Worm (Caenorhabditis elegans) whole organism, L1 larva: ENCODE measurements around the gene F41G3.6.
A peak's percentile ranks its signal among the peaks of the same experiment; 100 is the strongest.

Experiments
- C16A3.4 ChIP-seq: fragments of 150-350 bp; optimal IDR thresholded peaks from 2 replicates; lab custom pipeline; 2014; ENCODE audit warnings: missing biosample characterization, missing genetic modification characterization
- C34B4.2 ChIP-seq: sonication (generic microtip); optimal IDR thresholded peaks from 2 replicates; lab custom pipeline; 2017; ENCODE audit warnings: mild to moderate bottlenecking, missing genetic modification characterization, missing compliant biosample characterization
- F16B12.6 ChIP-seq: fragments of 150-350 bp; optimal IDR thresholded peaks from 2 replicates; lab custom pipeline; 2014; ENCODE audit warnings: missing biosample characterization, missing genetic modification characterization
- Y116A8C.19 ChIP-seq: sonication (generic microtip); optimal IDR thresholded peaks from 2 replicates; lab custom pipeline; 2016; ENCODE audit warnings: missing compliant biosample characterization, missing genetic modification characterization, borderline replicate concordance
- alr-1 ChIP-seq: fragments of 200-800 bp; sonication (Bioruptor generic); optimal IDR thresholded peaks from 2 replicates; lab custom pipeline; 2018; ENCODE audit warnings: borderline replicate concordance, mild to moderate bottlenecking, missing genetic modification characterization, missing compliant biosample characterization
- ama-1 ChIP-seq: fragments of 150-350 bp; optimal IDR thresholded peaks from 2 replicates; lab custom pipeline; 2014
- blmp-1 ChIP-seq: fragments of 150-350 bp; optimal IDR thresholded peaks from 2 replicates; lab custom pipeline; 2014; ENCODE audit warnings: missing biosample characterization, missing genetic modification characterization
- ceh-8 ChIP-seq: fragments of 200-800 bp; sonication (Bioruptor generic); optimal IDR thresholded peaks from 2 replicates; lab custom pipeline; 2018; ENCODE audit warnings: mild to moderate bottlenecking, missing genetic modification characterization, moderate library complexity, missing compliant biosample characterization
- ceh-82 ChIP-seq, 3 experiments: fragments of 150-350 bp in 1 of 3; sonication (generic microtip) in 2 of 3; optimal IDR thresholded peaks; 2 replicates each; lab custom pipeline; 2014 to 2017; ENCODE audit warnings: missing biosample characterization in 3 of 3, missing genetic modification characterization in 3 of 3
- dsc-1 ChIP-seq: sonication (generic microtip); optimal IDR thresholded peaks from 2 replicates; lab custom pipeline; 2016; ENCODE audit warnings: mild to moderate bottlenecking, missing genetic modification characterization, missing compliant biosample characterization
- efl-3 ChIP-seq: fragments of 200-800 bp; sonication (Bioruptor generic); optimal IDR thresholded peaks from 2 replicates; lab custom pipeline; 2018; ENCODE audit warnings: mild to moderate bottlenecking, missing genetic modification characterization, missing compliant biosample characterization
- egl-27 ChIP-seq, 2 experiments: fragments of 150-350 bp in 1 of 2; sonication (generic microtip); optimal IDR thresholded peaks; 3 replicates each; lab custom pipeline; 2017 to 2018; ENCODE audit warnings: missing biosample characterization in 2 of 2, missing genetic modification characterization in 2 of 2, missing genetic modification reagents in 2 of 2
- fkh-10 ChIP-seq: sonication (generic microtip); optimal IDR thresholded peaks from 2 replicates; lab custom pipeline; 2017; ENCODE audit warnings: missing biosample characterization, missing genetic modification reagents, missing genetic modification characterization
- fkh-4 ChIP-seq: sonication (generic microtip); optimal IDR thresholded peaks from 2 replicates; lab custom pipeline; 2016; ENCODE audit warnings: missing compliant biosample characterization, missing genetic modification characterization, borderline replicate concordance
- grh-1 ChIP-seq: fragments of 200-800 bp; sonication (Bioruptor generic); IDR thresholded peaks from 2 replicates; pipeline ENCODE4 v1.3.6; 2022; ENCODE audit warnings: missing genetic modification reagents, missing genetic modification characterization, missing compliant biosample characterization
- hlh-17 ChIP-seq: fragments of 200-800 bp; sonication (Bioruptor generic); optimal IDR thresholded peaks from 2 replicates; lab custom pipeline; 2018; ENCODE audit warnings: missing genetic modification characterization, mild to moderate bottlenecking, missing compliant biosample characterization, moderate library complexity, borderline replicate concordance
- hlh-4 ChIP-seq: sonication (generic microtip); optimal IDR thresholded peaks from 2 replicates; lab custom pipeline; 2016; ENCODE audit warnings: mild to moderate bottlenecking, missing genetic modification characterization, missing compliant biosample characterization
- hpl-2 ChIP-seq: fragments of 150-350 bp; optimal IDR thresholded peaks from 2 replicates; lab custom pipeline; 2014; ENCODE audit warnings: missing biosample characterization, missing genetic modification reagents, missing genetic modification characterization
- isw-1 ChIP-seq: fragments of 200-800 bp; sonication (Bioruptor generic); IDR thresholded peaks from 2 replicates; pipeline ENCODE4 v1.3.6; 2022; ENCODE audit warnings: missing genetic modification characterization, missing compliant biosample characterization
- jun-1 ChIP-seq: fragments of 150-350 bp; optimal IDR thresholded peaks from 2 replicates; lab custom pipeline; 2014; ENCODE audit warnings: missing biosample characterization, missing genetic modification reagents, missing genetic modification characterization
- lin-14 ChIP-seq: fragments of 200-800 bp; sonication (Bioruptor generic); optimal IDR thresholded peaks from 2 replicates; lab custom pipeline; 2018; ENCODE audit warnings: mild to moderate bottlenecking, missing genetic modification characterization, moderate library complexity, missing compliant biosample characterization
- lin-15B ChIP-seq: fragments of 150-350 bp; sonication (generic microtip); optimal IDR thresholded peaks from 3 replicates; lab custom pipeline; 2014; ENCODE audit warnings: missing biosample characterization, missing genetic modification characterization
- lin-35 ChIP-seq, 2 experiments: fragments of 150-350 bp; optimal IDR thresholded peaks; 2 replicates each; lab custom pipeline; 2014; ENCODE audit warnings: missing biosample characterization in 2 of 2, missing genetic modification characterization in 2 of 2, missing genetic modification reagents in 2 of 2
- lin-39 ChIP-seq: fragments of 150-350 bp; optimal IDR thresholded peaks from 2 replicates; lab custom pipeline; 2014; ENCODE audit warnings: missing biosample characterization, missing genetic modification reagents, missing genetic modification characterization
- lsy-2 ChIP-seq, 2 experiments: fragments of 150-350 bp; optimal IDR thresholded peaks; 2 replicates each; lab custom pipeline; 2014; ENCODE audit warnings: missing biosample characterization in 2 of 2, missing genetic modification characterization in 2 of 2
- mab-9 ChIP-seq: fragments of 200-800 bp; sonication (Bioruptor generic); IDR thresholded peaks from 2 replicates; pipeline ENCODE4 v1.3.6; 2022; ENCODE audit warnings: missing genetic modification reagents, missing genetic modification characterization, missing compliant biosample characterization
- mep-1 ChIP-seq: fragments of 150-350 bp; optimal IDR thresholded peaks from 2 replicates; lab custom pipeline; 2014; ENCODE audit warnings: missing biosample characterization, missing genetic modification characterization
- nhr-12 ChIP-seq: sonication (generic microtip); optimal IDR thresholded peaks from 2 replicates; lab custom pipeline; 2017; ENCODE audit warnings: missing biosample characterization, missing genetic modification characterization
- nhr-19 ChIP-seq: fragments of 200-800 bp; sonication (Bioruptor generic); conservative IDR thresholded peaks from 2 replicates; pipeline ENCODE4 v1.3.6; 2022; ENCODE audit warnings: missing genetic modification characterization, missing compliant biosample characterization
- nhr-20 ChIP-seq: sonication (generic microtip); optimal IDR thresholded peaks from 2 replicates; lab custom pipeline; 2016; ENCODE audit warnings: mild to moderate bottlenecking, missing genetic modification characterization, missing compliant biosample characterization
- nhr-47 ChIP-seq: sonication (generic microtip); optimal IDR thresholded peaks from 2 replicates; lab custom pipeline; 2016; ENCODE audit warnings: mild to moderate bottlenecking, missing genetic modification characterization, moderate library complexity, missing compliant biosample characterization
- nhr-76 ChIP-seq: sonication (generic microtip); optimal IDR thresholded peaks from 2 replicates; lab custom pipeline; 2017; ENCODE audit warnings: missing biosample characterization, missing genetic modification characterization
- nhr-84 ChIP-seq: sonication (generic microtip); optimal IDR thresholded peaks from 2 replicates; lab custom pipeline; 2017; ENCODE audit warnings: missing biosample characterization, missing genetic modification characterization
- nhr-85 ChIP-seq: sonication (generic microtip); peaks from one replicate; lab custom pipeline; 2016; ENCODE audit warnings: missing genetic modification characterization, inconsistent platforms, missing compliant biosample characterization
- pag-3 ChIP-seq: sonication (generic microtip); optimal IDR thresholded peaks from 2 replicates; lab custom pipeline; 2017; ENCODE audit warnings: missing genetic modification characterization, mild to moderate bottlenecking, missing compliant biosample characterization, antibody characterized with exemption, borderline replicate concordance; ENCODE audit not compliant: insufficient read depth
- rnt-1 ChIP-seq: sonication (generic microtip); optimal IDR thresholded peaks from 2 replicates; lab custom pipeline; 2016; ENCODE audit warnings: mild to moderate bottlenecking, missing genetic modification characterization, moderate library complexity, missing compliant biosample characterization
- skn-1 ChIP-seq: fragments of 150-350 bp; optimal IDR thresholded peaks from 2 replicates; lab custom pipeline; 2014; ENCODE audit warnings: missing biosample characterization, missing genetic modification characterization
- snpc-4 ChIP-seq: fragments of 150-350 bp; optimal IDR thresholded peaks from 2 replicates; lab custom pipeline; 2014; ENCODE audit warnings: missing biosample characterization, missing genetic modification characterization
- snu-23 ChIP-seq: sonication (generic microtip); optimal IDR thresholded peaks from 2 replicates; lab custom pipeline; 2016; ENCODE audit warnings: missing genetic modification characterization, missing compliant biosample characterization
- sox-4 ChIP-seq: sonication (generic microtip); optimal IDR thresholded peaks from 2 replicates; lab custom pipeline; 2016; ENCODE audit warnings: missing genetic modification characterization, missing compliant biosample characterization
- sup-37 ChIP-seq: fragments of 200-800 bp; sonication (Bioruptor generic); optimal IDR thresholded peaks from 2 replicates; lab custom pipeline; 2018; ENCODE audit warnings: mild to moderate bottlenecking, missing genetic modification characterization, missing compliant biosample characterization
- swsn-7 ChIP-seq: sonication (generic microtip); optimal IDR thresholded peaks from 2 replicates; lab custom pipeline; 2016; ENCODE audit warnings: missing genetic modification characterization, missing compliant biosample characterization
- unc-62 ChIP-seq: fragments of 150-350 bp; optimal IDR thresholded peaks from 2 replicates; lab custom pipeline; 2014; ENCODE audit warnings: missing biosample characterization, missing genetic modification reagents, missing genetic modification characterization
- unc-98 ChIP-seq: fragments of 200-800 bp; sonication (Bioruptor generic); IDR thresholded peaks from 2 replicates; pipeline ENCODE4 v1.3.6; 2022; ENCODE audit warnings: missing genetic modification characterization, missing compliant biosample characterization
- xbp-1 ChIP-seq: sonication (generic microtip); optimal IDR thresholded peaks from 2 replicates; lab custom pipeline; 2016; ENCODE audit warnings: missing genetic modification characterization, missing compliant biosample characterization
- zag-1 ChIP-seq: fragments of 150-350 bp; optimal IDR thresholded peaks from 2 replicates; lab custom pipeline; 2014; ENCODE audit warnings: missing biosample characterization, missing genetic modification characterization
- zip-4 ChIP-seq: fragments of 200-800 bp; sonication (Bioruptor generic); optimal IDR thresholded peaks from 2 replicates; lab custom pipeline; 2018; ENCODE audit warnings: mild to moderate bottlenecking, missing genetic modification characterization, moderate library complexity, missing compliant biosample characterization
- ztf-4 ChIP-seq: fragments of 150-350 bp; optimal IDR thresholded peaks from 2 replicates; lab custom pipeline; 2014; ENCODE audit warnings: missing biosample characterization, missing genetic modification characterization

Gene F41G3.6

DNA sequence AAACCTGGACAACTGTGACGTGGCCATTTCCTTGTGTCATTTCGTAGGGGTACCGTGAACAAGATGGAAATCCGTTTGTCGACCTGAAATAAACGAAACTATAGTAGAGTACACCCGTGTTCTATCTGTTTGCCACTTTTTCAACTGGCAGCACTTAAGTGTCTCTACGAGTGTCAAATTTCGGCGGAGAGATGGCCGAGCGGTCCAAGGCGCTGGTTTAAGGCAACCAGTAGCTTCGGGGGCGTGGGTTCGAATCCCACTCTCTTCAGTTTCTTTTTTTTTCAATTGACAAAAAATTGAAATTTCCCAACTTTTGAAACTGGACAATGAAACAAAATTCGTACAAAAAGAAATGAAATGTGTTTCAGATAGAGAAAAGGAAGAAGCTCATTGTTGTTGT lies 21.1 kb upstream of the F41G3.6 start (continued):
- TF ChIP-seq nhr-76 (tag; lab: Kevin White, UChicago): no peak
- TF ChIP-seq snu-23: peak; percentile 62
- no peak for TF ChIP-seq unc-62 (GFP tag; lab: Kevin White, UChicago)
- no peak for TF ChIP-seq hpl-2 (GFP tag; lab: Kevin White, UChicago)
- TF ChIP-seq lin-39 (tag; lab: Kevin White, UChicago): no peak
- TF ChIP-seq pag-3: no peak
- TF ChIP-seq C34B4.2 (tag; lab: Kevin White, UChicago): no peak
- TF ChIP-seq zag-1: no peak
- peak; percentile 55 for TF ChIP-seq dsc-1
- TF ChIP-seq egl-27 (tag; optimal IDR thresholded peaks at IDR 0.05; lab: Kevin White, UChicago): no peak
- TF ChIP-seq zip-4 (GFP tag; lab: Kevin White, UChicago): no peak
- no peak for TF ChIP-seq blmp-1 (tag; lab: Kevin White, UChicago)
- TF ChIP-seq unc-98 (GFP tag; lab: Robert Waterston, UW): no peak
- TF ChIP-seq nhr-47 (tag; lab: Kevin White, UChicago): peak; percentile 52
- TF ChIP-seq ceh-8 (GFP tag; lab: Kevin White, UChicago): no peak
- no peak for TF ChIP-seq fkh-4
- 0 out of 2 replicates have a peak, but pooled peaks have one; percentile 9 for TF ChIP-seq grh-1 (GFP tag; lab: Robert Waterston, UW)
- TF ChIP-seq C16A3.4 (tag; lab: Kevin White, UChicago): no peak
- TF ChIP-seq sup-37 (GFP tag; lab: Kevin White, UChicago): no peak
- TF ChIP-seq ztf-4 (tag; lab: Kevin White, UChicago): no peak
- no peak for TF ChIP-seq ama-1 (lab: Kevin White, UChicago)
- TF ChIP-seq hlh-17 (GFP tag; lab: Kevin White, UChicago): no peak
- TF ChIP-seq F16B12.6 (tag; lab: Kevin White, UChicago): no peak
- no peak for TF ChIP-seq jun-1 (tag; lab: Kevin White, UChicago)
- TF ChIP-seq rnt-1 (tag; lab: Kevin White, UChicago): peak; percentile 48
- TF ChIP-seq snpc-4 (tag; lab: Kevin White, UChicago): no peak
- TF ChIP-seq xbp-1: peak; percentile 26
- TF ChIP-seq lin-15B: no peak
- no peak for TF ChIP-seq mab-9 (GFP tag; lab: Robert Waterston, UW)
- TF ChIP-seq sox-4 (tag; lab: Kevin White, UChicago): no peak
- TF ChIP-seq lin-14 (GFP tag; lab: Kevin White, UChicago): peak; percentile 46
- peak; percentile 7 for TF ChIP-seq skn-1 (tag; lab: Kevin White, UChicago)
- TF ChIP-seq nhr-85 (tag; lab: Kevin White, UChicago): no peak
- no peak for TF ChIP-seq hlh-4 (tag; lab: Kevin White, UChicago)
- no peak for TF ChIP-seq alr-1 (tag; lab: Kevin White, UChicago)
- peak; percentile 64 for TF ChIP-seq nhr-19 (GFP tag; lab: Robert Waterston, UW)
- TF ChIP-seq isw-1 (GFP tag; lab: Robert Waterston, UW): no peak
- TF ChIP-seq mep-1 (tag; lab: Kevin White, UChicago): peak; percentile 1
- TF ChIP-seq Y116A8C.19 (tag; lab: Kevin White, UChicago): no peak
- TF ChIP-seq fkh-10 (GFP tag; lab: Kevin White, UChicago): no peak
- TF ChIP-seq nhr-12 (tag; lab: Kevin White, UChicago): no peak
- TF ChIP-seq lsy-2 (tag; optimal IDR thresholded peaks at IDR 0.05; lab: Kevin White, UChicago): peak; percentile 18 to 50
- peak; percentile 32 for TF ChIP-seq swsn-7 (tag; lab: Kevin White, UChicago)
- no peak for TF ChIP-seq efl-3 (GFP tag; lab: Kevin White, UChicago)
- TF ChIP-seq nhr-84 (tag; lab: Kevin White, UChicago): no peak
- TF ChIP-seq lin-35 (GFP tag; optimal IDR thresholded peaks at IDR 0.05; lab: Kevin White, UChicago): peak; percentile 13 to 53
- peak; percentile 85 for TF ChIP-seq nhr-20 (tag; lab: Kevin White, UChicago)
- TF ChIP-seq ceh-82 (tag; optimal IDR thresholded peaks at IDR 0.05; lab: Kevin White, UChicago): peak in 1 of 3 experiments; percentile 12
